Comparison of ENCODE assay signal across 3 worm cellular contexts in genomic region chrIII:10202391-10202790, ce11.
A peak's percentile ranks its signal among the peaks of the same experiment; 100 is the strongest.
TF ChIP-seq lines count a peak whose summit lies in the region.

No protein-coding gene starts in this region.

TF ChIP-seq in whole organism, L1 larva, 84 proteins besides CTCF, POLR2A, EP300 and RAD21:
- peak; percentile 90 for TF ChIP-seq zip-4 (GFP tag; optimal IDR thresholded peaks at IDR 0.05; lab: Kevin White, UChicago)
- TF ChIP-seq skn-1 (tag; optimal IDR thresholded peaks at IDR 0.05; lab: Kevin White, UChicago): peak; percentile 50
- no peak for TF ChIP-seq efl-1 (optimal IDR thresholded peaks at IDR 0.05; lab: Kevin White, UChicago)
- TF ChIP-seq efl-1 (GFP tag; optimal IDR thresholded peaks at IDR 0.05 in 1 of 2; lab: Kevin White, UChicago): peak in 1 of 2 experiments; percentile 6
- no peak for TF ChIP-seq ceh-63 (GFP tag; optimal IDR thresholded peaks at IDR 0.05; lab: Kevin White, UChicago)
- TF ChIP-seq nhr-237 (tag; optimal IDR thresholded peaks at IDR 0.05; lab: Kevin White, UChicago): no peak
- no peak for TF ChIP-seq nhr-90 (tag; optimal IDR thresholded peaks at IDR 0.05; lab: Kevin White, UChicago; ENCODE audit: poor library complexity)
TF ChIP-seq in whole organism, L1 larva: peak in this region for 3.

TF ChIP-seq in whole organism, L3 larva, 47 proteins besides CTCF, POLR2A, EP300 and RAD21:
- peak; percentile 41 for TF ChIP-seq nhr-25 (tag; optimal IDR thresholded peaks at IDR 0.05; lab: Kevin White, UChicago)
- no peak for TF ChIP-seq egl-5 (tag; optimal IDR thresholded peaks at IDR 0.05; lab: Kevin White, UChicago)

TF ChIP-seq in whole organism, young adult, 124 proteins besides CTCF, POLR2A, EP300 and RAD21:
- no peak for TF ChIP-seq madf-3 (GFP tag; IDR thresholded peaks at IDR 0.05; lab: Robert Waterston, UW)
- peak; percentile 87; the same call in 1 of the 2 replicates for TF ChIP-seq cebp-1 (GFP tag; IDR thresholded peaks at IDR 0.05; lab: Robert Waterston, UW)
- TF ChIP-seq cebp-1 (tag; optimal IDR thresholded peaks at IDR 0.05; lab: Kevin White, UChicago): peak; percentile 99
- no peak for TF ChIP-seq attf-3 (GFP tag; conservative IDR thresholded peaks at IDR 0.05; lab: Robert Waterston, UW)
- no peak for TF ChIP-seq nhr-120 (GFP tag; IDR thresholded peaks at IDR 0.05; lab: Robert Waterston, UW)
- no peak for TF ChIP-seq cebp-2 (GFP tag; IDR thresholded peaks at IDR 0.05; lab: Robert Waterston, UW)
- no peak for TF ChIP-seq ztf-22 (GFP tag; optimal IDR thresholded peaks at IDR 0.05; lab: Kevin White, UChicago)
- TF ChIP-seq unc-130 (GFP tag; optimal IDR thresholded peaks at IDR 0.05; lab: Kevin White, UChicago): no peak
- TF ChIP-seq F37B4.10 (GFP tag; IDR thresholded peaks at IDR 0.05; lab: Robert Waterston, UW): no peak
- TF ChIP-seq hrde-1 (tag; optimal IDR thresholded peaks at IDR 0.05; lab: Kevin White, UChicago; ENCODE audit: borderline replicate concordance): no peak
